Fruit fly (Drosophila melanogaster) whole organism, prepupa: ENCODE data around the gene CG2816.

Experiments
- Blimp-1 ChIP-seq: fragments of 200-800 bp; sonication (Bioruptor generic); optimal IDR thresholded peaks from 3 replicates; lab custom pipeline; 2017; ENCODE audit warnings: missing biosample characterization, missing genetic modification characterization, mild to moderate bottlenecking, moderate library complexity, missing genetic modification reagents
- CG10631 ChIP-seq: fragments of 200-800 bp; sonication (Bioruptor generic); optimal IDR thresholded peaks from 2 replicates; lab custom pipeline; 2016; ENCODE audit warnings: missing biosample characterization, missing genetic modification characterization
- CG11294 ChIP-seq: fragments of 200-800 bp; sonication (Bioruptor generic); IDR thresholded peaks from 2 replicates; pipeline ENCODE4 v1.3.6; 2022; ENCODE audit warnings: missing biosample characterization, missing genetic modification characterization
- CG11762 ChIP-seq: fragments of 200-800 bp; sonication (Bioruptor generic); optimal IDR thresholded peaks from 3 replicates; lab custom pipeline; 2016; ENCODE audit warnings: missing biosample characterization, missing genetic modification characterization; ENCODE audit not compliant: insufficient read depth
- CG15336 ChIP-seq: fragments of 200-800 bp; sonication (Bioruptor generic); IDR thresholded peaks from 2 replicates; pipeline ENCODE4 v1.3.6; 2022; ENCODE audit warnings: missing biosample characterization, missing genetic modification characterization
- CG1621 ChIP-seq: fragments of 200-800 bp; sonication (Bioruptor generic); optimal IDR thresholded peaks from 3 replicates; lab custom pipeline; 2018; ENCODE audit warnings: missing biosample characterization, mild to moderate bottlenecking, missing genetic modification characterization
- CG16779 ChIP-seq: fragments of 200-800 bp; sonication (Bioruptor generic); optimal IDR thresholded peaks from 3 replicates; lab custom pipeline; 2017; ENCODE audit warnings: missing biosample characterization, mild to moderate bottlenecking, missing genetic modification characterization
- CG3032 ChIP-seq: fragments of 200-800 bp; optimal IDR thresholded peaks from 2 replicates; lab custom pipeline; 2019; ENCODE audit warnings: missing biosample characterization, mild to moderate bottlenecking, missing genetic modification characterization, moderate library complexity
- CG31627 ChIP-seq: fragments of 200-800 bp; sonication (Bioruptor generic); optimal IDR thresholded peaks from 3 replicates; lab custom pipeline; 2016; ENCODE audit warnings: missing biosample characterization, missing genetic modification characterization
- CG32006 ChIP-seq: fragments of 200-800 bp; sonication (Bioruptor generic); optimal IDR thresholded peaks from 3 replicates; lab custom pipeline; 2017; ENCODE audit warnings: missing biosample characterization, mild to moderate bottlenecking, missing genetic modification characterization
- CG34406 ChIP-seq: fragments of 200-800 bp; sonication (Bioruptor generic); optimal IDR thresholded peaks from 3 replicates; lab custom pipeline; 2016; ENCODE audit warnings: missing biosample characterization, missing genetic modification characterization
- CG4318 ChIP-seq: fragments of 200-800 bp; sonication (Bioruptor generic); optimal IDR thresholded peaks from 3 replicates; lab custom pipeline; 2017; ENCODE audit warnings: missing biosample characterization, mild to moderate bottlenecking, missing genetic modification characterization
- CG6163 ChIP-seq: fragments of 200-800 bp; sonication (Bioruptor generic); IDR thresholded peaks from 3 replicates; pipeline ENCODE4 v1.3.6; 2022; ENCODE audit warnings: missing biosample characterization, missing genetic modification characterization
- CG6276 ChIP-seq: fragments of 200-800 bp; sonication (Bioruptor generic); optimal IDR thresholded peaks from 2 replicates; lab custom pipeline; 2017; ENCODE audit warnings: missing biosample characterization, mild to moderate bottlenecking, missing genetic modification characterization
- CG6792 ChIP-seq: fragments of 200-800 bp; sonication (Bioruptor generic); optimal IDR thresholded peaks from 3 replicates; lab custom pipeline; 2016; ENCODE audit warnings: missing biosample characterization, missing genetic modification characterization
- CG6854 ChIP-seq: fragments of 200-800 bp; sonication (Bioruptor generic); optimal IDR thresholded peaks from 2 replicates; lab custom pipeline; 2017; ENCODE audit warnings: missing biosample characterization, mild to moderate bottlenecking, missing genetic modification characterization
- CG7368 ChIP-seq: fragments of 200-800 bp; sonication (Bioruptor generic); optimal IDR thresholded peaks from 3 replicates; lab custom pipeline; 2016; ENCODE audit warnings: missing biosample characterization, missing genetic modification characterization
- CG8119 ChIP-seq: fragments of 200-800 bp; sonication (Bioruptor generic); IDR thresholded peaks from 3 replicates; pipeline ENCODE4 v1.3.6; 2022; ENCODE audit warnings: missing biosample characterization, missing genetic modification characterization
- CG9139 ChIP-seq: fragments of 200-800 bp; sonication (Bioruptor generic); optimal IDR thresholded peaks from 3 replicates; lab custom pipeline; 2017; ENCODE audit warnings: missing biosample characterization, mild to moderate bottlenecking, missing genetic modification characterization
- Eip75B ChIP-seq: fragments of 200-800 bp; sonication (Bioruptor generic); optimal IDR thresholded peaks from 3 replicates; lab custom pipeline; 2016; ENCODE audit warnings: missing biosample characterization, missing genetic modification characterization
- Eip78C ChIP-seq: fragments of 200-800 bp; sonication (Bioruptor generic); peaks from one replicate; lab custom pipeline; 2016; ENCODE audit warnings: missing biosample characterization, missing genetic modification characterization
- Eip93F ChIP-seq: fragments of 200-800 bp; sonication (Bioruptor generic); optimal IDR thresholded peaks from 2 replicates; lab custom pipeline; 2016; ENCODE audit warnings: missing biosample characterization, mild to moderate bottlenecking, missing genetic modification characterization
- Ets21C ChIP-seq: fragments of 200-800 bp; sonication (Bioruptor generic); optimal IDR thresholded peaks from 3 replicates; lab custom pipeline; 2016; ENCODE audit warnings: missing biosample characterization, missing genetic modification characterization
- Ets96B ChIP-seq: fragments of 200-800 bp; optimal IDR thresholded peaks from 2 replicates; lab custom pipeline; 2019; ENCODE audit warnings: missing biosample characterization, mild to moderate bottlenecking, missing genetic modification characterization, moderate library complexity
- Hr38 ChIP-seq: sonication (Bioruptor generic); optimal IDR thresholded peaks from 2 replicates; lab custom pipeline; 2016; ENCODE audit warnings: missing biosample characterization, missing genetic modification characterization
- Hr39 ChIP-seq: fragments of 200-800 bp; sonication (Bioruptor generic); optimal IDR thresholded peaks from 2 replicates; lab custom pipeline; 2016; ENCODE audit warnings: missing biosample characterization, missing genetic modification characterization
- Hr4 ChIP-seq: fragments of 200-800 bp; sonication (Bioruptor generic); optimal IDR thresholded peaks from 3 replicates; lab custom pipeline; 2016; ENCODE audit warnings: missing biosample characterization, missing genetic modification characterization
- Lpt ChIP-seq: fragments of 200-800 bp; sonication (Bioruptor generic); optimal IDR thresholded peaks from 3 replicates; lab custom pipeline; 2016; ENCODE audit warnings: missing biosample characterization, missing genetic modification characterization
- Met ChIP-seq: fragments of 200-800 bp; sonication (Bioruptor generic); optimal IDR thresholded peaks from 3 replicates; lab custom pipeline; 2016; ENCODE audit warnings: missing biosample characterization, missing genetic modification characterization
- OdsH ChIP-seq: fragments of 200-800 bp; sonication (Bioruptor generic); optimal IDR thresholded peaks from 3 replicates; lab custom pipeline; 2016; ENCODE audit warnings: missing biosample characterization, missing genetic modification characterization
- Smox ChIP-seq: fragments of 200-800 bp; sonication (Bioruptor generic); optimal IDR thresholded peaks from 3 replicates; lab custom pipeline; 2016; ENCODE audit warnings: missing biosample characterization, missing genetic modification characterization
- Sox14 ChIP-seq: fragments of 200-800 bp; sonication (Bioruptor generic); optimal IDR thresholded peaks from 3 replicates; lab custom pipeline; 2016; ENCODE audit warnings: missing biosample characterization, missing genetic modification characterization
- Sox15 ChIP-seq: fragments of 200-800 bp; sonication (Bioruptor generic); optimal IDR thresholded peaks from 3 replicates; lab custom pipeline; 2016; ENCODE audit warnings: missing biosample characterization, missing genetic modification characterization
- achi ChIP-seq: fragments of 200-800 bp; sonication (Bioruptor generic); optimal IDR thresholded peaks from 3 replicates; lab custom pipeline; 2016; ENCODE audit warnings: missing biosample characterization, missing genetic modification characterization
- cyc ChIP-seq: fragments of 200-800 bp; sonication (Bioruptor generic); optimal IDR thresholded peaks from 3 replicates; lab custom pipeline; 2016; ENCODE audit warnings: missing biosample characterization, missing genetic modification characterization
- dac ChIP-seq: fragments of 200-800 bp; sonication (Bioruptor generic); optimal IDR thresholded peaks from 2 replicates; lab custom pipeline; 2017; ENCODE audit warnings: missing biosample characterization, mild to moderate bottlenecking, missing genetic modification characterization
- dsx ChIP-seq: fragments of 200-800 bp; optimal IDR thresholded peaks from 3 replicates; lab custom pipeline; 2019; ENCODE audit warnings: missing biosample characterization, mild to moderate bottlenecking, missing genetic modification characterization, moderate library complexity; ENCODE audit not compliant: poor library complexity, severe bottlenecking
- eg ChIP-seq: fragments of 200-800 bp; sonication (Bioruptor generic); IDR thresholded peaks from 3 replicates; pipeline ENCODE4 v1.3.6; 2022; ENCODE audit warnings: missing biosample characterization, missing genetic modification characterization
- esn ChIP-seq: fragments of 200-800 bp; sonication (Bioruptor generic); optimal IDR thresholded peaks from 2 replicates; lab custom pipeline; 2016; ENCODE audit warnings: missing biosample characterization, mild to moderate bottlenecking, missing genetic modification characterization, moderate library complexity
- fd59A ChIP-seq: fragments of 200-800 bp; sonication (Bioruptor generic); optimal IDR thresholded peaks from 2 replicates; lab custom pipeline; 2017; ENCODE audit warnings: missing biosample characterization, mild to moderate bottlenecking, missing genetic modification characterization, missing genetic modification reagents
- salr ChIP-seq, 2 experiments: fragments of 200-800 bp; sonication (Bioruptor generic); optimal IDR thresholded peaks; 3 replicates each; lab custom pipeline; 2016 to 2018; ENCODE audit warnings: missing biosample characterization in 2 of 2, missing genetic modification characterization in 2 of 2, mild to moderate bottlenecking in 1 of 2
- ss ChIP-seq, 2 experiments: fragments of 200-800 bp; sonication (Bioruptor generic); optimal IDR thresholded peaks; 2 replicates in 1 of 2; 3 replicates in 1 of 2; lab custom pipeline; 2017 to 2018; ENCODE audit warnings: mild to moderate bottlenecking in 2 of 2, missing biosample characterization in 2 of 2, missing genetic modification characterization in 2 of 2, moderate library complexity in 1 of 2
- svp ChIP-seq: fragments of 200-800 bp; sonication (Bioruptor generic); peaks from one replicate; lab custom pipeline; 2016; ENCODE audit warnings: missing biosample characterization, missing genetic modification characterization
- vri ChIP-seq: fragments of 200-800 bp; sonication (Bioruptor generic); optimal IDR thresholded peaks from 3 replicates; lab custom pipeline; 2016; ENCODE audit warnings: missing biosample characterization, mild to moderate bottlenecking, missing genetic modification characterization

The CG2816 gene

dm6 chr2L:3703260-3703659, at the start of gene CG2816 (continued):
- TF ChIP-seq CG6792 (GFP tag; lab: Kevin White, UChicago) (peak; percentile 81), ss (GFP tag; optimal IDR thresholded peaks at IDR 0.05; lab: Kevin White, UChicago) (peak in 1 of 2 experiments; percentile 54), CG4318 (GFP tag; lab: Kevin White, UChicago) (peak; percentile 67), Smox (GFP tag; lab: Kevin White, UChicago) (peak; percentile 82), Eip78C (GFP tag; lab: Kevin White, UChicago) (peak; percentile 92), Hr38 (GFP tag; lab: Kevin White, UChicago) (peak; percentile 80), CG15336 (GFP tag; lab: Robert Waterston, UW) (peak; percentile 93), CG16779 (tag; lab: Kevin White, UChicago) (peak; percentile 56)

DNA sequence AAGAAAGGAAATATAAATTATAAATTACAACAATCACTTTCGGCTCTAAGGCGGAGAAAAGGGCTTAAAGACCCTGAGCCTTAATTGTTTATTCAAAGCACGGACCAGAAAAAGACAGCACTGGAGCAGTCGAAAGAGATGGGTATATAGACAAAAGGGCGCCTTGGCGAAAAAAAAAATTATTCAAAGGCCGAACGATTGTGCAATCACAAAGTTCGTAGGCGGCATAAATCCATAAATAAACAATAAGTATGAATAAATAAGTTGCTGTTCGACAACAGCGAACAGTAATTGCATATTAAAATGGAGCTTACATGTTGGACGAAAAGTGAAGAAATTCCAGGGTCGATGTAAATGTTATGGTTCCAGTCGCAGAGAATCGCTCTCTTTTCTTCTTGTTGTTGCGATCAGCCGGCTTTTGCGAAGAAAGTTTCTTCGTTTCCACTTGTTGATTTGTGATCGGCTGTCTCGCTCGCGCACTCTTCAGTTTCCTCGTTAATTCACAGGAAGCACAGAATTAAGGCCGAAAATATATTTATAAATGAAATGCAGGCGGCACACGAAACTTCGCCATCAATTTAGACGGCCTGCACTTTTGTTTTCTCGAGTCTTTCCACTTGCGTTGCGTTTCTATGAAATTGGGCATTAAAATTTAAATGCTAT, 48.4 kb upstream of the CG2816 start:
- TF ChIP-seq Hr4 (GFP tag; lab: Kevin White, UChicago) (no peak), Eip75B (GFP tag; lab: Kevin White, UChicago) (no peak), CG31627 (GFP tag; lab: Kevin White, UChicago) (no peak), CG4318 (GFP tag; lab: Kevin White, UChicago) (no peak), svp (GFP tag; lab: Kevin White, UChicago) (peak; percentile 47), vri (GFP tag; lab: Kevin White, UChicago) (peak; percentile 16), CG10631 (no peak), CG1621 (no peak), Hr39 (no peak), Smox (GFP tag; lab: Kevin White, UChicago) (no peak), CG8119 (no peak), CG6163 (GFP tag; lab: Robert Waterston, UW) (no peak), Ets21C (GFP tag; lab: Kevin White, UChicago) (no peak), CG34406 (GFP tag; lab: Kevin White, UChicago) (no peak)

DNA sequence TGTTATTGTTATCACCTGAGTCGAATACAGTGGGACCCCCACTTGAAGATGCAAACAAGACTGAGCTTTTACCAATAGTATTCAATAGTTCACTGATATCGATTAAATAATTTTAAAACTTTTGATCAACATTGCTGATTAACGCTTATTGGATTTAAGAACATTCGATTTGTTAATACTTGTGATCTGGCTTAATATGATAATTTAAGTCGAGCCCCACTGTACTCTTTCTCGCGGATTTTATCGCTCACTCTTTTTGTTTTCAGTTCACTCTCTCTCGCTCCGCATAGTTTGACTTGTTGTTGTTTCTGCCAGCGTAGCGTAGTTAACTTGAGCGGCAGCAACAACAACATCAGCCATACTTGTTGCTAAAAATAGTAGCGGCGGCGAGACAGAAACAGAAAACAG, 47.8 kb upstream of the CG2816 start:
- TF ChIP-seq Eip75B (GFP tag; lab: Kevin White, UChicago) (peak; percentile 99), ss (GFP tag; optimal IDR thresholded peaks at IDR 0.05; lab: Kevin White, UChicago) (peak; percentile 97 to 98), Eip93F (GFP tag; lab: Kevin White, UChicago) (peak; percentile 98), dac (GFP tag; lab: Kevin White, UChicago) (peak; percentile 96), CG34406 (GFP tag; lab: Kevin White, UChicago) (peak; percentile 99), Met (GFP tag; lab: Kevin White, UChicago) (peak; percentile 99), eg (GFP tag; lab: Robert Waterston, UW) (peak; percentile 99), CG4318 (GFP tag; lab: Kevin White, UChicago) (peak; percentile 97), CG7368 (GFP tag; lab: Kevin White, UChicago) (peak; percentile 99), Sox15 (GFP tag; lab: Kevin White, UChicago) (peak; percentile 98), achi (peak; percentile 98), OdsH (GFP tag; lab: Kevin White, UChicago) (peak; percentile 99), dsx (GFP tag; lab: Kevin White, UChicago) (peak; percentile 97), Blimp-1 (GFP tag; lab: Kevin White, UChicago) (peak; percentile 94), CG32006 (GFP tag; lab: Kevin White, UChicago) (peak; percentile 99), CG11294 (GFP tag; lab: Robert Waterston, UW) (peak; percentile 97), vri (GFP tag; lab: Kevin White, UChicago) (peak; percentile 99), CG6854 (GFP tag; lab: Kevin White, UChicago) (peak; percentile 99), Hr38 (GFP tag; lab: Kevin White, UChicago) (peak; percentile 79), CG31627 (GFP tag; lab: Kevin White, UChicago) (peak; percentile 99), CG6276 (peak; percentile 99), CG6163 (GFP tag; lab: Robert Waterston, UW) (peak; percentile 99), CG16779 (tag; lab: Kevin White, UChicago) (peak; percentile 98), cyc (peak; percentile 99), fd59A (peak; percentile 97), salr (GFP tag; optimal IDR thresholded peaks at IDR 0.05; lab: Kevin White, UChicago) (peak; percentile 97 to 98), esn (peak; percentile 99), Hr39 (peak; percentile 99), Sox14 (GFP tag; lab: Kevin White, UChicago) (peak; percentile 99), Lpt (GFP tag; lab: Kevin White, UChicago) (peak; percentile 98), Hr4 (GFP tag; lab: Kevin White, UChicago) (peak; percentile 99), CG9139 (peak; percentile 98), Ets96B (tag; lab: Kevin White, UChicago) (peak; percentile 98), CG8119 (peak; percentile 99), CG11762 (GFP tag; lab: Kevin White, UChicago) (peak; percentile 99), CG3032 (peak; percentile 98)
